Worm (Caenorhabditis elegans): ENCODE data around the gene srj-14.

DNA sequence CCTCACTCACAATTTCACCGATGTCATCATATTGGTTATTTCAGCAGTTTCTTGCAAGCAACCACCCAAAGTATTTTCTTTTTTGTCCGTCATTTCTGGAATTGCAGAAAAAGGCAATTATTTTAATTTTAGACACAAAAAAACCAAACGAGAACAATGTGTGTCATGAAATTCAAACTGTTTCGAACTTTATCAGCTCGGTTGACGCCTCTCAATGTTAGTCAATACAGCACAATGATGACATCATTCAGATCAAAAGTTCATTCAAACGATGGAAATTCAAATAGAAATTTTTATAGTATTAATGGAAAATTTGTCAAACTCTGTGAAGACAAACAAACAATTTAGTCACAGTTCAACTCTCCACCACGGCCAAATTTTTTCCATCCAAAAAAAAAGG lies 22.4 kb downstream of the srj-14 start, which contains the start of gene fbxa-105:
- TF ChIP-seq lsy-2 (tag; optimal IDR thresholded peaks at IDR 0.05): no peak
- TF ChIP-seq unc-130 (GFP tag; optimal IDR thresholded peaks at IDR 0.05): no peak

Data from whole organism, L4 larva.